Worm (Caenorhabditis elegans): ENCODE results near the gene T25B9.2.

T25B9.2 gene

ce11 chrIV:10784085-10784484 is 32.4 kb upstream of the T25B9.2 start:
- TF ChIP-seq cnd-1 (tag; optimal IDR thresholded peaks at IDR 0.05) (no peak), M03D4.4 (tag; optimal IDR thresholded peaks at IDR 0.05) (no peak), nhr-237 (tag; optimal IDR thresholded peaks at IDR 0.05) (no peak), ces-1 (GFP tag; optimal IDR thresholded peaks at IDR 0.05) (no peak), elt-1 (tag; optimal IDR thresholded peaks at IDR 0.05; ENCODE audit: borderline replicate concordance, insufficient read depth) (no peak), zip-8 (tag; optimal IDR thresholded peaks at IDR 0.05) (no peak), mls-2 (tag; optimal IDR thresholded peaks at IDR 0.05) (no peak), unc-62 (GFP tag; optimal IDR thresholded peaks at IDR 0.05) (no peak), ham-2 (GFP tag; optimal IDR thresholded peaks at IDR 0.05) (no peak), mep-1 (tag; optimal IDR thresholded peaks at IDR 0.05) (no peak), pha-4 (tag; optimal IDR thresholded peaks at IDR 0.05) (no peak), drap-1 (GFP tag; optimal IDR thresholded peaks at IDR 0.05) (no peak), nhr-12 (tag; optimal IDR thresholded peaks at IDR 0.05) (no peak)

ce11 chrIV:10782014-10782413 is 30.4 kb upstream of the T25B9.2 start:
- TF ChIP-seq nhr-12 (tag; optimal IDR thresholded peaks at IDR 0.05) (no peak), hlh-1 (tag; optimal IDR thresholded peaks at IDR 0.05) (no peak), nhr-28 (tag; optimal IDR thresholded peaks at IDR 0.05) (no peak), unc-39 (tag; optimal IDR thresholded peaks at IDR 0.05) (no peak), elt-1 (tag; optimal IDR thresholded peaks at IDR 0.05; ENCODE audit: borderline replicate concordance, insufficient read depth) (no peak), nhr-76 (tag; optimal IDR thresholded peaks at IDR 0.05) (no peak), ham-2 (GFP tag; optimal IDR thresholded peaks at IDR 0.05) (no peak), unc-120 (tag; optimal IDR thresholded peaks at IDR 0.05; ENCODE audit: poor library complexity, severe bottlenecking) (no peak), sem-2 (GFP tag; optimal IDR thresholded peaks at IDR 0.05) (no peak), mab-5 (tag; optimal IDR thresholded peaks at IDR 0.05) (no peak), lin-13 (tag; optimal IDR thresholded peaks at IDR 0.05) (no peak), ceh-39 (tag; optimal IDR thresholded peaks at IDR 0.05) (no peak), cnd-1 (tag; optimal IDR thresholded peaks at IDR 0.05) (no peak), snpc-4 (tag; optimal IDR thresholded peaks at IDR 0.05) (no peak), elt-3 (tag; optimal IDR thresholded peaks at IDR 0.05) (no peak), drap-1 (GFP tag; optimal IDR thresholded peaks at IDR 0.05) (no peak)

- TF ChIP-seq nhr-12 (tag; optimal IDR thresholded peaks at IDR 0.05): no peak
- no peak for TF ChIP-seq mep-1 (tag; optimal IDR thresholded peaks at IDR 0.05)
- no peak for TF ChIP-seq hlh-1 (tag; optimal IDR thresholded peaks at IDR 0.05)
- TF ChIP-seq lsy-2 (tag; optimal IDR thresholded peaks at IDR 0.05): no peak
- no peak for TF ChIP-seq ztf-11 (tag; optimal IDR thresholded peaks at IDR 0.05)
- TF ChIP-seq unc-120 (tag; optimal IDR thresholded peaks at IDR 0.05; ENCODE audit: poor library complexity, severe bottlenecking): no peak
- no peak for TF ChIP-seq ham-2 (GFP tag; optimal IDR thresholded peaks at IDR 0.05)
- no peak for TF ChIP-seq bed-3 (GFP tag; optimal IDR thresholded peaks at IDR 0.05)
- no peak for TF ChIP-seq elt-1 (tag; optimal IDR thresholded peaks at IDR 0.05; ENCODE audit: borderline replicate concordance, insufficient read depth)
- no peak for TF ChIP-seq mab-5 (tag; optimal IDR thresholded peaks at IDR 0.05)
Measured at ce11 chrIV:10781346-10781745, 29.7 kb upstream of the T25B9.2 start.

ce11 chrIV:10780583-10780982 is 28.9 kb upstream of the T25B9.2 start, which contains the start of gene swt-3:
TSS of gene swt-3 (minus strand) at chrIV:10780683.
- TF ChIP-seq nhr-237 (tag; optimal IDR thresholded peaks at IDR 0.05): no peak
- TF ChIP-seq M03D4.4 (tag; optimal IDR thresholded peaks at IDR 0.05): no peak
- no peak for TF ChIP-seq nhr-12 (tag; optimal IDR thresholded peaks at IDR 0.05)
- TF ChIP-seq elt-3 (tag; optimal IDR thresholded peaks at IDR 0.05): no peak
- no peak for TF ChIP-seq unc-39 (tag; optimal IDR thresholded peaks at IDR 0.05)
- no peak for TF ChIP-seq drap-1 (GFP tag; optimal IDR thresholded peaks at IDR 0.05)
- TF ChIP-seq cnd-1 (tag; optimal IDR thresholded peaks at IDR 0.05): no peak
- no peak for TF ChIP-seq ham-2 (GFP tag; optimal IDR thresholded peaks at IDR 0.05)
- TF ChIP-seq ceh-43 (GFP tag; optimal IDR thresholded peaks at IDR 0.05): no peak
- no peak for TF ChIP-seq nhr-2 (tag; optimal IDR thresholded peaks at IDR 0.05)
- TF ChIP-seq nhr-28 (tag; optimal IDR thresholded peaks at IDR 0.05): no peak
- no peak for TF ChIP-seq lsy-2 (tag; optimal IDR thresholded peaks at IDR 0.05)

- TF ChIP-seq lin-32 (GFP tag; optimal IDR thresholded peaks at IDR 0.05) (no peak), M03D4.4 (tag; optimal IDR thresholded peaks at IDR 0.05) (no peak), mep-1 (tag; optimal IDR thresholded peaks at IDR 0.05) (no peak), cnd-1 (tag; optimal IDR thresholded peaks at IDR 0.05) (no peak), sem-2 (GFP tag; optimal IDR thresholded peaks at IDR 0.05) (no peak)
Measured at ce11 chrIV:10779328-10779727, 27.7 kb upstream of the T25B9.2 start.

Measured in whole organism, mixed stage, embryonic.